Worm (Caenorhabditis elegans) whole organism, young adult: ENCODE measurements around the gene mlk-1.

Experiments
- F10E7.11 ChIP-seq: sonication (generic microtip); optimal IDR thresholded peaks from 2 replicates; lab custom pipeline; 2017; ENCODE audit warnings: mild to moderate bottlenecking, missing genetic modification characterization, moderate library complexity, missing compliant biosample characterization
- F37B4.10 ChIP-seq: fragments of 200-800 bp; sonication (Bioruptor generic); IDR thresholded peaks from 2 replicates; pipeline ENCODE4 v1.3.6; 2022; ENCODE audit warnings: missing genetic modification characterization, missing compliant biosample characterization
- K11D2.4 ChIP-seq: fragments of 200-800 bp; sonication (Bioruptor generic); IDR thresholded peaks from 2 replicates; pipeline ENCODE4 v1.3.6; 2022; ENCODE audit warnings: missing genetic modification reagents, missing genetic modification characterization, missing compliant biosample characterization
- T26A5.8 ChIP-seq: sonication (generic microtip); optimal IDR thresholded peaks from 2 replicates; lab custom pipeline; 2016; ENCODE audit warnings: missing genetic modification characterization, missing compliant biosample characterization
- Y56A3A.18 ChIP-seq: fragments of 200-800 bp; sonication (Bioruptor generic); IDR thresholded peaks from 2 replicates; pipeline ENCODE4 v1.3.6; 2022; ENCODE audit warnings: missing genetic modification reagents, missing genetic modification characterization, missing compliant biosample characterization
- Y67H2A.10 ChIP-seq: fragments of 200-800 bp; sonication (Bioruptor generic); conservative IDR thresholded peaks from 2 replicates; pipeline ENCODE4 v1.3.6; 2022; ENCODE audit warnings: missing genetic modification reagents, missing genetic modification characterization, missing compliant biosample characterization
- ZK185.1 ChIP-seq: sonication (generic microtip); optimal IDR thresholded peaks from 2 replicates; lab custom pipeline; 2016; ENCODE audit warnings: mild to moderate bottlenecking, missing genetic modification characterization, missing compliant biosample characterization; ENCODE audit not compliant: poor library complexity, severe bottlenecking
- athp-1 ChIP-seq: sonication (generic microtip); optimal IDR thresholded peaks from 2 replicates; lab custom pipeline; 2017; ENCODE audit warnings: mild to moderate bottlenecking, missing genetic modification characterization, missing compliant biosample characterization
- attf-5 ChIP-seq: fragments of 200-800 bp; sonication (Bioruptor generic); optimal IDR thresholded peaks from 2 replicates; lab custom pipeline; 2018; ENCODE audit warnings: mild to moderate bottlenecking, missing genetic modification characterization, missing compliant biosample characterization
- cebp-1 ChIP-seq, 2 experiments: fragments of 200-800 bp in 1 of 2; sonication (Bioruptor generic) in 1 of 2; sonication (generic microtip) in 1 of 2; IDR thresholded peaks in 1 of 2; optimal IDR thresholded peaks in 1 of 2; 2 replicates each; pipeline versions ENCODE4 v1.3.6 to Lab custom; 2017 to 2022; ENCODE audit warnings: missing compliant biosample characterization in 2 of 2, missing genetic modification characterization in 2 of 2, mild to moderate bottlenecking in 1 of 2, missing genetic modification reagents in 1 of 2, moderate library complexity in 1 of 2
- ceh-100 ChIP-seq: fragments of 200-800 bp; sonication (Bioruptor generic); IDR thresholded peaks from 2 replicates; pipeline ENCODE4 v1.3.6; 2022; ENCODE audit warnings: missing genetic modification reagents, missing genetic modification characterization, missing compliant biosample characterization
- chd-7 ChIP-seq: sonication (generic microtip); optimal IDR thresholded peaks from 2 replicates; lab custom pipeline; 2016; ENCODE audit warnings: mild to moderate bottlenecking, missing genetic modification characterization, moderate library complexity, missing compliant biosample characterization
- die-1 ChIP-seq: sonication (generic microtip); optimal IDR thresholded peaks from 2 replicates; lab custom pipeline; 2016; ENCODE audit warnings: missing genotype, mild to moderate bottlenecking, missing genetic modification characterization, missing compliant biosample characterization
- dox-1 ChIP-seq: fragments of 200-800 bp; sonication (Bioruptor generic); IDR thresholded peaks from 2 replicates; pipeline ENCODE4 v1.3.6; 2022; ENCODE audit warnings: missing genetic modification reagents, missing genetic modification characterization, missing compliant biosample characterization
- dpff-1 ChIP-seq: sonication (generic microtip); optimal IDR thresholded peaks from 2 replicates; lab custom pipeline; 2017; ENCODE audit warnings: mild to moderate bottlenecking, missing genetic modification characterization, missing compliant biosample characterization
- dpl-1 ChIP-seq: fragments of 150-350 bp; optimal IDR thresholded peaks from 2 replicates; lab custom pipeline; 2014; ENCODE audit warnings: missing biosample characterization, missing genetic modification reagents, missing genetic modification characterization
- efl-1 ChIP-seq: fragments of 150-350 bp; optimal IDR thresholded peaks from 2 replicates; lab custom pipeline; 2014; ENCODE audit warnings: missing biosample characterization, missing genetic modification reagents, missing genetic modification characterization
- ets-4 ChIP-seq: fragments of 200-800 bp; sonication (Bioruptor generic); optimal IDR thresholded peaks from 2 replicates; lab custom pipeline; 2018; ENCODE audit warnings: mild to moderate bottlenecking, missing genetic modification characterization, missing compliant biosample characterization
- fkh-3 ChIP-seq: sonication (generic microtip); optimal IDR thresholded peaks from 2 replicates; lab custom pipeline; 2016; ENCODE audit warnings: mild to moderate bottlenecking, missing genetic modification characterization, missing compliant biosample characterization
- gei-17 ChIP-seq: fragments of 200-800 bp; sonication (Bioruptor generic); optimal IDR thresholded peaks from 2 replicates; lab custom pipeline; 2018; ENCODE audit warnings: mild to moderate bottlenecking, missing genetic modification characterization, missing compliant biosample characterization
- hlh-12 ChIP-seq: sonication (generic microtip); optimal IDR thresholded peaks from 2 replicates; lab custom pipeline; 2016; ENCODE audit warnings: missing genetic modification characterization, missing compliant biosample characterization
- hmg-1.2 ChIP-seq: fragments of 200-800 bp; sonication (Bioruptor generic); IDR thresholded peaks from 2 replicates; pipeline ENCODE4 v1.3.6; 2022; ENCODE audit warnings: missing genetic modification reagents, missing genetic modification characterization, missing compliant biosample characterization
- hrde-1 ChIP-seq: sonication (generic microtip); optimal IDR thresholded peaks from 2 replicates; lab custom pipeline; 2016; ENCODE audit warnings: missing genetic modification characterization, mild to moderate bottlenecking, missing compliant biosample characterization, moderate library complexity, missing genotype, missing genetic modification reagents, borderline replicate concordance
- hsf-1 ChIP-seq: fragments of 200-800 bp; sonication (Bioruptor generic); IDR thresholded peaks from 2 replicates; pipeline ENCODE4 v1.3.6; 2022; ENCODE audit warnings: missing genetic modification reagents, missing genetic modification characterization, missing compliant biosample characterization
- lsl-1 ChIP-seq: fragments of 200-800 bp; sonication (Bioruptor generic); optimal IDR thresholded peaks from 2 replicates; lab custom pipeline; 2018; ENCODE audit warnings: mild to moderate bottlenecking, missing genetic modification characterization, moderate library complexity, missing compliant biosample characterization
- madf-3 ChIP-seq: fragments of 200-800 bp; sonication (Bioruptor generic); IDR thresholded peaks from 2 replicates; pipeline ENCODE4 v1.3.6; 2022; ENCODE audit warnings: missing genetic modification reagents, missing genetic modification characterization, missing compliant biosample characterization
- mel-28 ChIP-seq: sonication (generic microtip); optimal IDR thresholded peaks from 2 replicates; lab custom pipeline; 2016; ENCODE audit warnings: borderline replicate concordance, mild to moderate bottlenecking, missing genetic modification characterization, missing compliant biosample characterization
- nhr-80 ChIP-seq: sonication (generic microtip); optimal IDR thresholded peaks from 2 replicates; lab custom pipeline; 2016; ENCODE audit warnings: missing genetic modification characterization, missing compliant biosample characterization
- pbrm-1 ChIP-seq: fragments of 200-800 bp; sonication (Bioruptor generic); IDR thresholded peaks from 2 replicates; pipeline ENCODE4 v1.3.6; 2022; ENCODE audit warnings: missing genetic modification reagents, missing genetic modification characterization, missing compliant biosample characterization
- rec-8 ChIP-seq, 2 experiments: sonication (generic microtip); optimal IDR thresholded peaks; 2 replicates each; lab custom pipeline; 2016; ENCODE audit warnings: mild to moderate bottlenecking in 2 of 2, missing genetic modification characterization in 2 of 2, missing genetic modification reagents in 2 of 2, missing genotype in 2 of 2, missing biosample characterization in 1 of 2, missing compliant biosample characterization in 1 of 2, moderate library complexity in 1 of 2
- snpc-4 ChIP-seq, 5 experiments: fragments of 150-350 bp in 1 of 5; sonication (generic microtip) in 4 of 5; optimal IDR thresholded peaks; 2 replicates each; lab custom pipeline; 2014 to 2018; ENCODE audit warnings: missing genetic modification characterization in 5 of 5, missing biosample characterization in 3 of 5, antibody characterized with exemption in 2 of 5, mild to moderate bottlenecking in 2 of 5, missing compliant biosample characterization in 2 of 5, missing genotype in 2 of 5, moderate library complexity in 2 of 5, missing genetic modification reagents in 1 of 5
- somi-1 ChIP-seq: fragments of 200-800 bp; sonication (Bioruptor generic); optimal IDR thresholded peaks from 2 replicates; lab custom pipeline; 2018; ENCODE audit warnings: mild to moderate bottlenecking, missing genetic modification characterization, missing compliant biosample characterization
- sptf-2 ChIP-seq: fragments of 200-800 bp; sonication (Bioruptor generic); optimal IDR thresholded peaks from 2 replicates; lab custom pipeline; 2018; ENCODE audit warnings: mild to moderate bottlenecking, missing genetic modification characterization, missing compliant biosample characterization
- tbp1 ChIP-seq: fragments of 200-800 bp; sonication (Bioruptor generic); optimal IDR thresholded peaks from 2 replicates; lab custom pipeline; 2018; ENCODE audit warnings: mild to moderate bottlenecking, missing genetic modification characterization, missing compliant biosample characterization
- unc-62 ChIP-seq: fragments of 150-350 bp; optimal IDR thresholded peaks from 2 replicates; lab custom pipeline; 2014; ENCODE audit warnings: missing biosample characterization, missing genetic modification reagents, missing genetic modification characterization
- zim-3 ChIP-seq: sonication (generic microtip); optimal IDR thresholded peaks from 2 replicates; lab custom pipeline; 2017; ENCODE audit warnings: mild to moderate bottlenecking, missing genetic modification characterization, moderate library complexity, missing compliant biosample characterization
- ztf-18 ChIP-seq: sonication (generic microtip); optimal IDR thresholded peaks from 2 replicates; lab custom pipeline; 2016; ENCODE audit warnings: missing genotype, mild to moderate bottlenecking, missing genetic modification characterization, missing compliant biosample characterization
- ztf-25 ChIP-seq: fragments of 200-800 bp; sonication (Bioruptor generic); IDR thresholded peaks from 2 replicates; pipeline ENCODE4 v1.3.6; 2022; ENCODE audit warnings: missing genetic modification reagents, missing genetic modification characterization, missing compliant biosample characterization
- ztf-26 ChIP-seq: sonication (generic microtip); optimal IDR thresholded peaks from 2 replicates; lab custom pipeline; 2017; ENCODE audit warnings: missing genetic modification characterization, missing compliant biosample characterization
- ztf-28 ChIP-seq: fragments of 200-800 bp; sonication (Bioruptor generic); IDR thresholded peaks from 2 replicates; pipeline ENCODE4 v1.3.6; 2022; ENCODE audit warnings: missing genetic modification reagents, missing genetic modification characterization, missing compliant biosample characterization
- ztf-6 ChIP-seq: fragments of 200-800 bp; sonication (Bioruptor generic); IDR thresholded peaks from 2 replicates; pipeline ENCODE4 v1.3.6; 2022; ENCODE audit warnings: missing genetic modification reagents, missing genetic modification characterization, missing compliant biosample characterization

The mlk-1 gene

DNA sequence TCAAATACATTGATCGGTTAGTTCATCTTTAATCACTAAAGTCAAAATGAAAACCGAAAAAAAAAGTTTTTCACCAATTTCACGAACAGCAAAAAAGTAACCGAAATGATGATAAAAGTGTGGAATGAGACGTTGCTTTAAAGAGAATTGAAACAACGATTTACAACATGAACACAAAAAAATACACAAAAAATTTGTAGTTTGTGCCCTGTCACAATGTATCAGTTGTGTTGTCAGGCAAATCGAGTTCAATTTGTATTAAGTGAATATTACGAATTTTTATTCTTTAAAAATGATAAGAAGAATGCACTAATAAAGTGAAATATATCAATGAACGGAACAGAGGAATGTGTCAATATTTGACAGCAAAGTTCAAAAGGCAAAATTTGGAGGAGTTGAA lies 32.8 kb downstream of the mlk-1 start:
- TF ChIP-seq nhr-80 (no peak), rec-8 (tag; optimal IDR thresholded peaks at IDR 0.05; lab: Kevin White, UChicago) (no peak), madf-3 (GFP tag; lab: Robert Waterston, UW) (no peak), hsf-1 (GFP tag; lab: Robert Waterston, UW) (no peak), T26A5.8 (no peak), sptf-2 (GFP tag; lab: Kevin White, UChicago) (no peak), hmg-1.2 (no peak), somi-1 (GFP tag; lab: Kevin White, UChicago) (no peak), K11D2.4 (GFP tag; lab: Robert Waterston, UW) (no peak), ztf-25 (no peak), lsl-1 (GFP tag; lab: Kevin White, UChicago) (no peak)

DNA sequence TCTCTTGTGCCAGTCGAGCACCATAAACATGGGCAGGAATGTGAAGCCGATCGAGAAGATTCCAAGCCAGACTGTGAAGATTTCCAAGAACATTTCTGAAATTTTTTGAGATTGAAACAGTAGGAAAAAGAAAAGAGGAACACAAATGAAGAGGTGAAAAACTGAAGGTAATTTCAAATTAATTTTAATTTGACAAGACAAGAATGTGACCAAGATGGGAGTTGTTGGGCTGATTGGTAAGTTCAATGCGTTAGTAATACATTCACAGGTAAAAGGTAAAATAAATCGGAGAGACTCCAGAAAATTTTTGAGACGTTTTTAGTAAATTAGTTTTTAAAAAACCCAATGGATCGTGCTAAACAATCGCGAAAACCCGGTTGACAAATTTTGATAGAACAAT lies 33.9 kb downstream of the mlk-1 start, which contains the start of gene swt-7:
swt-7 (minus strand) TSS at position 101 of the 400 bp plus-strand sequence.
- TF ChIP-seq ZK185.1 (tag; lab: Kevin White, UChicago), result no peak
- no peak for TF ChIP-seq lsl-1 (GFP tag; lab: Kevin White, UChicago)
- no peak for TF ChIP-seq ztf-26
- no peak for TF ChIP-seq hlh-12 (tag; lab: Kevin White, UChicago)
- TF ChIP-seq athp-1 (tag; lab: Kevin White, UChicago), result no peak
- no peak for TF ChIP-seq efl-1 (GFP tag; lab: Kevin White, UChicago)
- TF ChIP-seq tbp1 (GFP tag; lab: Kevin White, UChicago), result no peak
- TF ChIP-seq ceh-100 (GFP tag; lab: Robert Waterston, UW), result no peak
- TF ChIP-seq dox-1 (GFP tag; lab: Robert Waterston, UW), result no peak
- no peak for TF ChIP-seq ztf-6 (GFP tag; lab: Robert Waterston, UW)
- TF ChIP-seq pbrm-1 (GFP tag; lab: Robert Waterston, UW), result no peak
- no peak for TF ChIP-seq ztf-28 (GFP tag; lab: Robert Waterston, UW)
- TF ChIP-seq hrde-1 (tag; lab: Kevin White, UChicago), result no peak

- TF ChIP-seq chd-7 (tag; lab: Kevin White, UChicago) (no peak), nhr-80 (peak; percentile 86)
- TF ChIP-seq, all 124 proteins: peak for 1
Observed at ce11 chrV:5030212-5030611, 34.4 kb downstream of the mlk-1 start.

ce11 chrV:5027640-5028039 lies 37.0 kb downstream of the mlk-1 start, which contains the start of gene cpt-4:
cpt-4 (minus strand) TSS chrV:5027723.
- no peak for TF ChIP-seq cebp-1 (GFP tag; IDR thresholded peaks at IDR 0.05; lab: Robert Waterston, UW)
- TF ChIP-seq cebp-1 (tag; optimal IDR thresholded peaks at IDR 0.05; lab: Kevin White, UChicago), result peak; percentile 5
- TF ChIP-seq die-1, result no peak
- TF ChIP-seq dox-1 (GFP tag; lab: Robert Waterston, UW), result peak; percentile 55
- peak; percentile 84 for TF ChIP-seq nhr-80
- TF ChIP-seq ets-4 (GFP tag; lab: Kevin White, UChicago), result peak; percentile 17

- peak; percentile 32 for TF ChIP-seq unc-62 (GFP tag; lab: Kevin White, UChicago)
- TF ChIP-seq fkh-3 (tag; lab: Kevin White, UChicago), result no peak
- no peak for TF ChIP-seq hsf-1 (GFP tag; lab: Robert Waterston, UW)
- no peak for TF ChIP-seq F10E7.11
- TF ChIP-seq F37B4.10 (GFP tag; lab: Robert Waterston, UW), result no peak
- no peak for TF ChIP-seq snpc-4 (GFP tag; optimal IDR thresholded peaks at IDR 0.05; lab: Kevin White, UChicago)
- no peak for TF ChIP-seq snpc-4 (tag; optimal IDR thresholded peaks at IDR 0.05; lab: Kevin White, UChicago)
- no peak for TF ChIP-seq Y56A3A.18 (GFP tag; lab: Robert Waterston, UW)
- peak; percentile 73 for TF ChIP-seq nhr-80
- TF ChIP-seq ztf-18, result no peak
- no peak for TF ChIP-seq gei-17 (GFP tag; lab: Kevin White, UChicago)
- peak; percentile 46; the same call in 1 of the 2 replicates for TF ChIP-seq dox-1 (GFP tag; lab: Robert Waterston, UW)
- TF ChIP-seq mel-28 (tag; lab: Kevin White, UChicago), result no peak
- no peak for TF ChIP-seq dpl-1 (GFP tag; lab: Kevin White, UChicago)
- TF ChIP-seq dpff-1 (tag; lab: Kevin White, UChicago), result no peak
- TF ChIP-seq Y67H2A.10, result no peak
- TF ChIP-seq attf-5 (GFP tag; lab: Kevin White, UChicago), result no peak
- TF ChIP-seq zim-3 (tag; lab: Kevin White, UChicago), result no peak
Observed at ce11 chrV:5026438-5026837, 38.2 kb downstream of the mlk-1 start.
